Worm (Caenorhabditis elegans) whole organism, L2 larva: ENCODE measurements around the gene C18B2.5.

Experiments used
- ZK546.5 ChIP-seq: sonication (generic microtip); optimal IDR thresholded peaks from 2 replicates; lab custom pipeline; 2017; ENCODE audit warnings: missing biosample characterization, missing genetic modification characterization
- ama-1 ChIP-seq: fragments of 150-350 bp; optimal IDR thresholded peaks from 2 replicates; lab custom pipeline; 2018; ENCODE audit warnings: inconsistent platforms
- blmp-1 ChIP-seq: sonication (generic microtip); optimal IDR thresholded peaks from 2 replicates; lab custom pipeline; 2017; ENCODE audit warnings: missing genetic modification characterization, mild to moderate bottlenecking, missing compliant biosample characterization, antibody characterized with exemption, moderate library complexity; ENCODE audit not compliant: insufficient read depth
- elt-3 ChIP-seq: sonication (generic microtip); optimal IDR thresholded peaks from 2 replicates; lab custom pipeline; 2017; ENCODE audit warnings: missing biosample characterization, missing genetic modification characterization
- fos-1 ChIP-seq: fragments of 150-350 bp; optimal IDR thresholded peaks from 2 replicates; lab custom pipeline; 2014; ENCODE audit warnings: missing biosample characterization, missing genetic modification characterization
- nhr-11 ChIP-seq: fragments of 150-350 bp; optimal IDR thresholded peaks from 2 replicates; lab custom pipeline; 2014; ENCODE audit warnings: missing biosample characterization, missing genetic modification characterization

DNA sequence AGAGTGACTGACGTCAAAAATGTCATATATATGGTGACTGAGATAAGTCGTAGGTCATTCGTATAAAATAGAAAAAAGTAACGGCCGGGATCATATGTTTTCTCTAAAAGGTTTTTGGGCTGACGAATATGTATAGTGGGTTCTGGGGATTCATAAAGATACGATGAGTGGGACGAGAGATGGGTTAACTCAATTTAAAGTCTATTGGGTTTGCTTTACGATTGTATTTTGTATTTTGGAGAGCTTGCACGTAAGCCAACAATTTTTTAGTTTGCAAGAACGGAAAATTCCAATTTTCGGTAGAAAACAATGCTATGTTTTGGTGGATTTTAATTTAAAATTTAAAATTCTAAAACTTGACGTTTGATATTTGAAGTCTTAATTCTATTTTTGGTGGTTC is 26.4 kb downstream of the C18B2.5 start:
- TF ChIP-seq elt-3 (tag; lab: Kevin White, UChicago) (no peak), ZK546.5 (tag; lab: Kevin White, UChicago) (no peak), nhr-11 (no peak), fos-1 (no peak), ama-1 (lab: Kevin White, UChicago) (no peak), blmp-1 (no peak)
